Worm (Caenorhabditis elegans): ENCODE results near the gene ril-2.
A peak's percentile ranks its signal among the peaks of the same experiment; 100 is the strongest.

ril-2 gene

ce11 chrV:12548830-12549229 lies 50.1 kb downstream of the ril-2 start:
- TF ChIP-seq sup-37 (GFP tag; optimal IDR thresholded peaks at IDR 0.05) (no peak), lin-13 (GFP tag; optimal IDR thresholded peaks at IDR 0.05) (peak; percentile 52), nhr-90 (tag; optimal IDR thresholded peaks at IDR 0.05; ENCODE audit: poor library complexity) (peak; percentile 50), fkh-8 (tag; optimal IDR thresholded peaks at IDR 0.05) (no peak), alr-1 (tag; optimal IDR thresholded peaks at IDR 0.05; ENCODE audit: borderline replicate concordance) (no peak), ceh-82 (tag; optimal IDR thresholded peaks at IDR 0.05) (no peak), lin-14 (GFP tag; optimal IDR thresholded peaks at IDR 0.05) (peak; percentile 55), lin-35 (GFP tag; optimal IDR thresholded peaks at IDR 0.05) (peak in 1 of 2 experiments; percentile 55), aly-2 (tag; optimal IDR thresholded peaks at IDR 0.05) (peak; percentile 65), aha-1 (tag; optimal IDR thresholded peaks at IDR 0.05) (no peak), C16A3.4 (tag; optimal IDR thresholded peaks at IDR 0.05) (peak; percentile 38), unc-130 (tag; optimal IDR thresholded peaks at IDR 0.05) (no peak), ama-1 (optimal IDR thresholded peaks at IDR 0.05) (peak; percentile 92), tbx-2 (tag; optimal IDR thresholded peaks at IDR 0.05) (peak; percentile 46), fos-1 (tag; optimal IDR thresholded peaks at IDR 0.05) (peak; percentile 16), pax-3 (tag; optimal IDR thresholded peaks at IDR 0.05) (peak; percentile 48), unc-86 (tag; optimal IDR thresholded peaks at IDR 0.05) (no peak), ztf-4 (tag; optimal IDR thresholded peaks at IDR 0.05) (peak; percentile 39), lin-15B (tag; optimal IDR thresholded peaks at IDR 0.05) (no peak), nhr-20 (tag; optimal IDR thresholded peaks at IDR 0.05) (peak; percentile 54), mef-2 (tag; optimal IDR thresholded peaks at IDR 0.05) (no peak), xbp-1 (tag; optimal IDR thresholded peaks at IDR 0.05) (no peak), snpc-4 (tag; optimal IDR thresholded peaks at IDR 0.05) (no peak), dpl-1 (GFP tag; optimal IDR thresholded peaks at IDR 0.05) (peak in 1 of 3 experiments; percentile 9), egl-27 (tag; optimal IDR thresholded peaks at IDR 0.05) (no peak), unc-62 (GFP tag; optimal IDR thresholded peaks at IDR 0.05) (no peak), ceh-63 (GFP tag; optimal IDR thresholded peaks at IDR 0.05) (no peak), snu-23 (GFP tag; optimal IDR thresholded peaks at IDR 0.05) (peak; percentile 30), nhr-47 (tag; optimal IDR thresholded peaks at IDR 0.05) (peak; percentile 39), nhr-77 (tag; optimal IDR thresholded peaks at IDR 0.05) (no peak), nhr-85 (tag) (peak; percentile 93), nhr-237 (tag; optimal IDR thresholded peaks at IDR 0.05) (no peak), nhr-19 (GFP tag; conservative IDR thresholded peaks at IDR 0.05) (peak; percentile 54), lsy-2 (tag; optimal IDR thresholded peaks at IDR 0.05) (peak in 1 of 2 experiments; percentile 56), egl-13 (tag; optimal IDR thresholded peaks at IDR 0.05) (no peak), elt-3 (tag; optimal IDR thresholded peaks at IDR 0.05) (peak; percentile 4 to 90 (median 66)), efl-1 (optimal IDR thresholded peaks at IDR 0.05) (peak in 1 of 2 experiments; percentile 2), efl-1 (GFP tag; optimal IDR thresholded peaks at IDR 0.05 in 1 of 2) (peak in 1 of 2 experiments; percentile 92), mdl-1 (tag; optimal IDR thresholded peaks at IDR 0.05) (peak in 1 of 2 experiments; percentile 16), grh-1 (GFP tag; IDR thresholded peaks at IDR 0.05) (peak; percentile 59), sptf-1 (tag; optimal IDR thresholded peaks at IDR 0.05) (no peak), nhr-28 (tag; optimal IDR thresholded peaks at IDR 0.05) (no peak), nhr-71 (tag; optimal IDR thresholded peaks at IDR 0.05) (peak; percentile 66), jun-1 (tag; optimal IDR thresholded peaks at IDR 0.05) (no peak), Y116A8C.19 (tag; optimal IDR thresholded peaks at IDR 0.05; ENCODE audit: borderline replicate concordance) (no peak), blmp-1 (tag; optimal IDR thresholded peaks at IDR 0.05) (peak; percentile 76)

All from whole organism, L1 larva.